Worm (Caenorhabditis elegans) whole organism, late embryonic: ENCODE results near the gene C43H6.6.

Source experiments
- F13H6.1 ChIP-seq: sonication (generic microtip); optimal IDR thresholded peaks from 2 replicates; lab custom pipeline; 2016; ENCODE audit warnings: missing genetic modification characterization, missing compliant biosample characterization
- K09A11.1 ChIP-seq: sonication (generic microtip); optimal IDR thresholded peaks from 2 replicates; lab custom pipeline; 2017; ENCODE audit warnings: antibody characterized with exemption, mild to moderate bottlenecking, missing genetic modification characterization, missing compliant biosample characterization; ENCODE audit not compliant: insufficient read depth
- T23F11.4 ChIP-seq: fragments of 200-800 bp; sonication (Bioruptor generic); optimal IDR thresholded peaks from 2 replicates; lab custom pipeline; 2018; ENCODE audit warnings: mild to moderate bottlenecking, missing genetic modification characterization, missing compliant biosample characterization
- ahr-1 ChIP-seq: sonication (generic microtip); optimal IDR thresholded peaks from 2 replicates; lab custom pipeline; 2016; ENCODE audit warnings: missing genetic modification characterization, missing compliant biosample characterization
- ama-1 ChIP-seq: fragments of 150-350 bp; optimal IDR thresholded peaks from 2 replicates; lab custom pipeline; 2014
- ceh-18 ChIP-seq: sonication (generic microtip); optimal IDR thresholded peaks from 2 replicates; lab custom pipeline; 2016; ENCODE audit warnings: missing genetic modification characterization, missing compliant biosample characterization
- ceh-24 ChIP-seq: sonication (generic microtip); optimal IDR thresholded peaks from 2 replicates; lab custom pipeline; 2016; ENCODE audit warnings: mild to moderate bottlenecking, missing genetic modification characterization, missing compliant biosample characterization
- ceh-31 ChIP-seq: sonication (generic microtip); optimal IDR thresholded peaks from 2 replicates; lab custom pipeline; 2016; ENCODE audit warnings: missing genetic modification characterization, missing compliant biosample characterization
- ceh-34 ChIP-seq: sonication (generic microtip); optimal IDR thresholded peaks from 2 replicates; lab custom pipeline; 2016; ENCODE audit warnings: mild to moderate bottlenecking, missing genetic modification characterization, missing compliant biosample characterization
- ceh-48 ChIP-seq: sonication (generic microtip); optimal IDR thresholded peaks from 2 replicates; lab custom pipeline; 2016; ENCODE audit warnings: missing genetic modification characterization, inconsistent platforms, missing compliant biosample characterization
- ceh-9 ChIP-seq: sonication (generic microtip); optimal IDR thresholded peaks from 2 replicates; lab custom pipeline; 2016; ENCODE audit warnings: mild to moderate bottlenecking, missing genetic modification characterization, inconsistent platforms, missing compliant biosample characterization
- dmd-4 ChIP-seq: sonication (generic microtip); optimal IDR thresholded peaks from 2 replicates; lab custom pipeline; 2016; ENCODE audit warnings: borderline replicate concordance, missing genetic modification characterization, missing compliant biosample characterization
- dve-1 ChIP-seq: sonication (generic microtip); optimal IDR thresholded peaks from 2 replicates; lab custom pipeline; 2017; ENCODE audit warnings: antibody characterized with exemption, mild to moderate bottlenecking, missing genetic modification characterization, missing compliant biosample characterization
- elt-2 ChIP-seq: sonication (generic microtip); optimal IDR thresholded peaks from 2 replicates; lab custom pipeline; 2016; ENCODE audit warnings: missing genetic modification reagents, missing genetic modification characterization, missing compliant biosample characterization
- elt-4 ChIP-seq: sonication (generic microtip); optimal IDR thresholded peaks from 2 replicates; lab custom pipeline; 2016; ENCODE audit warnings: missing genetic modification characterization, missing compliant biosample characterization
- eyg-1 ChIP-seq: sonication (generic microtip); optimal IDR thresholded peaks from 2 replicates; lab custom pipeline; 2016; ENCODE audit warnings: missing genotype, missing genetic modification characterization, missing compliant biosample characterization
- fkh-10 ChIP-seq: fragments of 150-350 bp; optimal IDR thresholded peaks from 2 replicates; lab custom pipeline; 2014; ENCODE audit warnings: missing biosample characterization, missing genetic modification reagents, missing genetic modification characterization
- fkh-6 ChIP-seq: sonication (generic microtip); optimal IDR thresholded peaks from 2 replicates; lab custom pipeline; 2016; ENCODE audit warnings: missing genetic modification characterization, missing compliant biosample characterization
- gmeb-2 ChIP-seq: sonication (generic microtip); optimal IDR thresholded peaks from 2 replicates; lab custom pipeline; 2016; ENCODE audit warnings: missing genetic modification characterization, inconsistent platforms, missing compliant biosample characterization
- hlh-15 ChIP-seq: sonication (generic microtip); optimal IDR thresholded peaks from 2 replicates; lab custom pipeline; 2016; ENCODE audit warnings: missing genetic modification characterization, missing compliant biosample characterization
- hlh-30 ChIP-seq: sonication (generic microtip); optimal IDR thresholded peaks from 2 replicates; lab custom pipeline; 2017; ENCODE audit warnings: antibody characterized with exemption, missing genetic modification characterization, missing compliant biosample characterization; ENCODE audit not compliant: insufficient read depth
- lim-6 ChIP-seq: sonication (generic microtip); optimal IDR thresholded peaks from 2 replicates; lab custom pipeline; 2016; ENCODE audit warnings: missing genetic modification characterization, missing compliant biosample characterization
- mec-3 ChIP-seq: sonication (generic microtip); optimal IDR thresholded peaks from 2 replicates; lab custom pipeline; 2016; ENCODE audit warnings: borderline replicate concordance, missing genetic modification characterization, missing compliant biosample characterization
- nfya-1 ChIP-seq: sonication (generic microtip); optimal IDR thresholded peaks from 2 replicates; lab custom pipeline; 2017; ENCODE audit warnings: missing genetic modification characterization, mild to moderate bottlenecking, missing compliant biosample characterization, antibody characterized with exemption, moderate library complexity
- pag-3 ChIP-seq: sonication (generic microtip); optimal IDR thresholded peaks from 2 replicates; lab custom pipeline; 2016; ENCODE audit warnings: missing compliant biosample characterization, missing genetic modification characterization, borderline replicate concordance
- pha-2 ChIP-seq: sonication (generic microtip); optimal IDR thresholded peaks from 2 replicates; lab custom pipeline; 2017; ENCODE audit warnings: mild to moderate bottlenecking, missing genetic modification characterization, missing compliant biosample characterization
- ref-2 ChIP-seq: sonication (generic microtip); optimal IDR thresholded peaks from 2 replicates; lab custom pipeline; 2016; ENCODE audit warnings: missing genetic modification characterization, missing compliant biosample characterization
- sdc-2 ChIP-seq: sonication (generic microtip); optimal IDR thresholded peaks from 2 replicates; lab custom pipeline; 2016; ENCODE audit warnings: missing genotype, missing genetic modification characterization, missing compliant biosample characterization
- sox-4 ChIP-seq: sonication (generic microtip); optimal IDR thresholded peaks from 2 replicates; lab custom pipeline; 2017; ENCODE audit warnings: mild to moderate bottlenecking, missing genetic modification characterization, inconsistent platforms, missing compliant biosample characterization
- syd-9 ChIP-seq: sonication (generic microtip); optimal IDR thresholded peaks from 2 replicates; lab custom pipeline; 2016; ENCODE audit warnings: mild to moderate bottlenecking, missing genetic modification characterization, moderate library complexity, missing compliant biosample characterization
- tbx-2 ChIP-seq: sonication (generic microtip); optimal IDR thresholded peaks from 2 replicates; lab custom pipeline; 2016; ENCODE audit warnings: missing genetic modification characterization, missing compliant biosample characterization
- tbx-7 ChIP-seq: sonication (generic microtip); optimal IDR thresholded peaks from 2 replicates; lab custom pipeline; 2016; ENCODE audit warnings: missing genotype, missing genetic modification characterization, missing compliant biosample characterization
- unc-3 ChIP-seq, 2 experiments: fragments of 200-800 bp in 1 of 2; sonication (Bioruptor generic) in 1 of 2; sonication (generic microtip) in 1 of 2; conservative IDR thresholded peaks in 1 of 2; optimal IDR thresholded peaks in 1 of 2; 2 replicates each; pipeline versions ENCODE4 v1.3.6 to Lab custom; 2016 to 2022; ENCODE audit warnings: missing compliant biosample characterization in 2 of 2, missing genetic modification characterization in 2 of 2, missing genetic modification reagents in 1 of 2
- unc-86 ChIP-seq: sonication (generic microtip); optimal IDR thresholded peaks from 2 replicates; lab custom pipeline; 2016; ENCODE audit warnings: missing genetic modification characterization, missing compliant biosample characterization
- ztf-16 ChIP-seq: sonication (generic microtip); optimal IDR thresholded peaks from 2 replicates; lab custom pipeline; 2017; ENCODE audit warnings: missing genetic modification characterization, missing compliant biosample characterization

C43H6.6 gene

ce11 chrX:2364703-2365299, 30.3 kb upstream of the C43H6.6 start:
- TF ChIP-seq hlh-30 (no peak), sdc-2 (tag; lab: Kevin White, UChicago) (peak; percentile 97), unc-86 (tag; lab: Kevin White, UChicago) (no peak)

ce11 chrX:2365890-2366289, 29.2 kb upstream of the C43H6.6 start, which contains the start of gene T24D8.6:
Gene T24D8.6 (minus strand): TSS chrX:2365990.
- TF ChIP-seq F13H6.1 (no peak), hlh-15 (tag; lab: Kevin White, UChicago) (no peak), fkh-6 (no peak), gmeb-2 (tag; lab: Kevin White, UChicago) (no peak), ceh-31 (tag; lab: Kevin White, UChicago) (no peak), ceh-24 (tag; lab: Kevin White, UChicago) (no peak), ama-1 (no peak), unc-86 (tag; lab: Kevin White, UChicago) (no peak), syd-9 (tag; lab: Kevin White, UChicago) (no peak), T23F11.4 (no peak)

DNA sequence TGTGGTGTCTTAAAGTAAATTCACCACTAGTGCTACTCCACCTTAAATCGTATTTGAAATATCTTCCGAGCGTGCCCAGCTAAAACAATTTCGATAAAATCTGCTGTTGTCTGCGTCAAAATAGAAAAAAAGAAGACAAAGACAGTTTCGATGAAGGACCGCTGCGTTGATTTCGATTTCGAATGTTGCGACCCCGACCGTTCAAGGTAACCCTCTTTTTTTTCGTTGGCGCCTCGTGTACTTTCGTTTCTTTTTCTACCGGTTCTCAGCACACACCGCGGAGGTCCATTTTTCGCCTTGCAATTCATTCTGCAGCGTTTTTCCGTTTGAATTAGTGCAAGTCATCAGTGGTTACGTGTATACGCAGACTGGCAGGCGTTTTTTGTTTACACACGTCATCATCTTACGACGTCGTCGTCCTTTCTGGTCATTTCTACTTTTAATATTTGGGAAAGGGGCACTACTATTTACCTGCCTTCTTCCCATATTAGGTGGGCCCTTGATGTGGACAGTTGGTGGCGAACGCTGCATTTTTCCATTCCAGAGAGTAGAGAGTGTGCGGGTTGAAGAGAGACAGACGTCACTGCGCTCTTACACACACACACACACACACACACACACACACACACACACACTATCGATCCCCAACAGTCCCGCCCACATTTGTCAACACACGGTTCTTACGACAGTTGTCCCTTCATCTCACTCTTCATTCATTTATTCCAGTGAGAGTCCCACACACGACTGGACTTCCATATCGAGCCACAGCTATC, 26.9 kb upstream of the C43H6.6 start:
- TF ChIP-seq elt-4 (tag; lab: Kevin White, UChicago) (no peak), tbx-2 (peak; percentile 20), ahr-1 (no peak), ceh-18 (tag; lab: Kevin White, UChicago) (peak; percentile 7), sdc-2 (tag; lab: Kevin White, UChicago) (peak; percentile 23), ceh-34 (peak; percentile 16), pha-2 (tag; lab: Kevin White, UChicago) (peak; percentile 15), T23F11.4 (peak; percentile 7), ref-2 (peak; percentile 24), nfya-1 (peak; percentile 11), mec-3 (tag; lab: Kevin White, UChicago) (no peak)
- TF ChIP-seq, all 69 proteins: peak for 8

DNA sequence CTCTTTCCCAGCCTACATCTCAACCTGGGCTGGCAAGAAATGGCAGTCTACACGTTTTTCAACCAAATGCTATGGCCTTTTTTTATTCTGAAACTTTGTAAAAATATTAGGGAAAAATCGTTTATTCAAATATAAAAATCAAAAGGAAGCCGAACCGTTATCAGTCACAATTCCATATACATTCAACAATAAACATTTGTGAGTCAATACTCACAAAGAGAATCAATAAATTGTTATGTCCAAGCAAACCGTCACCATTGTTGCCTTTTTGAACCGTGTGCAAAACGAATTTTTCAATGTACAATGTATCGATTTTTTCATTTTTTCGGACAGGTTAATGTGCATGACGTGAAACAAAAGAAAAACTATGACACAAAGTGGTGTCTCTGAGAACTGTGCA, 26.0 kb upstream of the C43H6.6 start:
- TF ChIP-seq dmd-4 (tag; lab: Kevin White, UChicago) (no peak), ref-2 (no peak), F13H6.1 (no peak)

- TF ChIP-seq mec-3 (tag; lab: Kevin White, UChicago) (no peak), elt-2 (tag; lab: Kevin White, UChicago) (peak; percentile 73), elt-4 (tag; lab: Kevin White, UChicago) (no peak)
These were observed 24.4 kb upstream of the C43H6.6 start for ce11 chrX:2370655-2371054.

- TF ChIP-seq ref-2 (no peak), elt-2 (tag; lab: Kevin White, UChicago) (peak; percentile 63)
These were observed 22.9 kb upstream of the C43H6.6 start for ce11 chrX:2372134-2372533.

ce11 chrX:2375300-2376035, 19.6 kb upstream of the C43H6.6 start, which contains the start of gene F47G3.3:
Gene F47G3.3 (plus strand): TSS chrX:2375985.
- TF ChIP-seq ceh-9 (tag; lab: Kevin White, UChicago) (no peak), unc-86 (tag; lab: Kevin White, UChicago) (no peak), K09A11.1 (tag; lab: Kevin White, UChicago) (no peak), ref-2 (no peak), sox-4 (no peak), dve-1 (tag; lab: Kevin White, UChicago) (no peak), unc-3 (GFP tag; conservative IDR thresholded peaks at IDR 0.05; lab: Robert Waterston, UW) (no peak), unc-3 (tag; optimal IDR thresholded peaks at IDR 0.05; lab: Kevin White, UChicago) (no peak), pag-3 (tag; lab: Kevin White, UChicago) (no peak), T23F11.4 (no peak), ceh-31 (tag; lab: Kevin White, UChicago) (no peak), eyg-1 (tag; lab: Kevin White, UChicago) (no peak), F13H6.1 (no peak), tbx-7 (tag; lab: Kevin White, UChicago) (no peak), ceh-48 (tag; lab: Kevin White, UChicago) (no peak), ztf-16 (tag; lab: Kevin White, UChicago) (no peak), ahr-1 (no peak), lim-6 (no peak), fkh-10 (GFP tag; lab: Kevin White, UChicago) (no peak)
- TF ChIP-seq, all 69 proteins: peak for 0
